Fruit fly (Drosophila melanogaster): ENCODE measurements around the gene CCT4.

- TF ChIP-seq psq (optimal IDR thresholded peaks at IDR 0.05) (no peak), Dll (optimal IDR thresholded peaks at IDR 0.05) (no peak), CG8478 (optimal IDR thresholded peaks at IDR 0.05) (no peak)
These were observed 2.2 kb upstream of the CCT4 start, which contains the start of the genes IFT43 and PICK1 for dm6 chr2L:12694823-12695420.
